Worm (Caenorhabditis elegans) whole organism, L4/young adult: ENCODE results near the gene mksr-1.

Experiments used
- W03F9.2 ChIP-seq: fragments of 150-350 bp; optimal IDR thresholded peaks from 2 replicates; lab custom pipeline; 2014; ENCODE audit warnings: missing biosample characterization, missing genetic modification characterization
- dao-5 ChIP-seq: sonication (generic microtip); optimal IDR thresholded peaks from 2 replicates; lab custom pipeline; 2016; ENCODE audit warnings: missing genotype, missing genetic modification characterization, moderate library complexity, missing compliant biosample characterization
- him-1 ChIP-seq: sonication (generic microtip); optimal IDR thresholded peaks from 2 replicates; lab custom pipeline; 2016; ENCODE audit warnings: missing genotype, missing genetic modification reagents, missing genetic modification characterization, missing compliant biosample characterization

mksr-1 gene

ce11 chrX:1035039-1035598, 33.8 kb downstream of the mksr-1 start, which contains the start of the genes stau-1 and sec-22:
Gene stau-1 (minus strand): TSS chrX:1035286.
Gene sec-22 (plus strand): TSS chrX:1035548.
- TF ChIP-seq dao-5: no peak
- no peak for TF ChIP-seq him-1 (tag; lab: Kevin White, UChicago)
- no peak for TF ChIP-seq W03F9.2 (tag; lab: Kevin White, UChicago)

- TF ChIP-seq dao-5 (no peak), him-1 (tag; lab: Kevin White, UChicago) (no peak), W03F9.2 (tag; lab: Kevin White, UChicago) (no peak)
These were observed 38.1 kb downstream of the mksr-1 start for ce11 chrX:1030867-1031266.

- no peak for TF ChIP-seq dao-5
- TF ChIP-seq W03F9.2 (tag; lab: Kevin White, UChicago): no peak
- no peak for TF ChIP-seq him-1 (tag; lab: Kevin White, UChicago)
These were observed 41.6 kb downstream of the mksr-1 start for ce11 chrX:1027370-1027769.

- no peak for TF ChIP-seq dao-5
- no peak for TF ChIP-seq him-1 (tag; lab: Kevin White, UChicago)
- TF ChIP-seq W03F9.2 (tag; lab: Kevin White, UChicago): no peak
These were observed 42.2 kb downstream of the mksr-1 start for ce11 chrX:1026722-1027121.

- no peak for TF ChIP-seq dao-5
- TF ChIP-seq W03F9.2 (tag; lab: Kevin White, UChicago): no peak
- no peak for TF ChIP-seq him-1 (tag; lab: Kevin White, UChicago)
These were observed 43.9 kb downstream of the mksr-1 start, which contains the start of gene F55A4.3 for ce11 chrX:1025010-1025409. Gene F55A4.3 (minus strand): TSS chrX:1025110.

ce11 chrX:1021835-1022311, 47.1 kb downstream of the mksr-1 start:
- TF ChIP-seq dao-5 (no peak), him-1 (tag; lab: Kevin White, UChicago) (peak; percentile 23), W03F9.2 (tag; lab: Kevin White, UChicago) (no peak)

- peak; percentile 56 for TF ChIP-seq him-1 (tag; lab: Kevin White, UChicago)
- TF ChIP-seq dao-5: no peak
These were observed 50.3 kb downstream of the mksr-1 start for ce11 chrX:1018586-1018985.

- TF ChIP-seq W03F9.2 (tag; lab: Kevin White, UChicago) (no peak), dao-5 (no peak), him-1 (tag; lab: Kevin White, UChicago) (no peak)
These were observed 51.5 kb downstream of the mksr-1 start, which contains the start of the genes F55A4.13 and nlf-1 for ce11 chrX:1017456-1017855. Gene F55A4.13 (minus strand): TSS chrX:1017556. Gene nlf-1 (minus strand): TSS chrX:1017567.
